Fruit fly (Drosophila melanogaster) whole organism, adult: ENCODE results near the gene CARPA.

Source experiments
- CG12768 ChIP-seq: fragments of 200-800 bp; sonication (Bioruptor generic); optimal IDR thresholded peaks from 2 replicates; lab custom pipeline; 2017; ENCODE audit warnings: missing biosample characterization, missing genetic modification characterization, mild to moderate bottlenecking, moderate library complexity, missing genetic modification reagents
- cic ChIP-seq: fragments of 200-800 bp; sonication (Bioruptor generic); optimal IDR thresholded peaks from 2 replicates; lab custom pipeline; 2017; ENCODE audit warnings: missing biosample characterization, mild to moderate bottlenecking, missing genetic modification characterization, moderate library complexity

DNA sequence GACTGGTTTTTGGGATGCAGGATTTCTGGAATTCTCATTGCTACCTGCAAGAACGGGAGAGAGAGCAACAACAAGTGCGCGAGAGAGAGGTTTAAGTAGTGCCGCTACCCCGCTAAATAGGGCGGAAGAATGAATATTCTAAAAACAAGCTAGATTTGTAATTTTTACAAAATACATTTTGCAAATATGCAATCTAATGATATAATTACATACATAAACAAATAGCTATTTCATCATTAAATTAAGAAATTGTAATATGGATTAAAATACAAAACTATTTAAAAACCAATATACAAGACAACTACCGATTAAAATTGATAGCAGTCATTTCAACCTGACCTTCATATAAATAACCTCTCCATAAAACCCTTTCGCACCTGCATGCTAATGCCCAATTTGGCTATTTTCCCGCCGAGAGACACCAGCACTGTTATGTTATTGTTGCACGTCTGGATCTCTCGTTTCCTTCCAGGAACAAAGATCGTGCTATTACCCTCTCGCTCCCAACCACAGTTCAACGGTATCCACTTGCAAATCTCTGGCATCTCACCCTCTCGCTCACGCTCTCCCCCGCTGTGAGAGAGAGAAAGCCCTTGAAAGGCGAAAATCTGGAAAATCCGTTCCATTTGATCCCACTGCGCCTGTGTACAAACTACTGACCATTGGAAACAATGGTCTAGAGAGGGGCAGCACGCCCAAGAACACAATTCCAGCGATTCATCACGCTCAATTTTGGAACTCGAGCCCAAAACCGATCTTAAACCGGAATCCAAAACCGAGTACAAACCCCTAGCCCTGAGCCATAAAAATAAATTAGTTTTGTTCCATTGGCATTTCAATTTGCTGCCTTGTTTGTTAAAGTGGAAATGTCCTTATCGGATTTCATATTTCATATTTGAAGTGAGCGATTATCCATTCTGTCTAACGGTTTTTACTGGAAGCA, 65.9 kb downstream of the CARPA start, which contains the start of gene Nek2:
- TF ChIP-seq CG12768 (GFP tag; lab: Kevin White, UChicago) (no peak), cic (no peak)
